Worm (Caenorhabditis elegans) whole organism, L3 larva: ENCODE measurements around the gene cpna-4.

Experiments
- R02D3.7 ChIP-seq: fragments of 150-350 bp; optimal IDR thresholded peaks from 2 replicates; lab custom pipeline; 2014; ENCODE audit warnings: missing biosample characterization, missing genetic modification characterization
- ZK546.5 ChIP-seq: sonication (generic microtip); optimal IDR thresholded peaks from 2 replicates; lab custom pipeline; 2017; ENCODE audit warnings: missing biosample characterization, missing genetic modification characterization
- aly-2 ChIP-seq: fragments of 150-350 bp; optimal IDR thresholded peaks from 2 replicates; lab custom pipeline; 2014; ENCODE audit warnings: missing biosample characterization, missing genetic modification characterization
- ama-1 ChIP-seq: fragments of 150-350 bp; optimal IDR thresholded peaks from 2 replicates; lab custom pipeline; 2018
- ceh-16 ChIP-seq: sonication (generic microtip); optimal IDR thresholded peaks from 2 replicates; lab custom pipeline; 2017; ENCODE audit warnings: missing biosample characterization, missing genetic modification characterization
- ceh-28 ChIP-seq: fragments of 150-350 bp; optimal IDR thresholded peaks from 2 replicates; lab custom pipeline; 2014; ENCODE audit warnings: missing biosample characterization, missing genetic modification reagents, missing genetic modification characterization
- ceh-82 ChIP-seq: fragments of 150-350 bp; optimal IDR thresholded peaks from 2 replicates; lab custom pipeline; 2014; ENCODE audit warnings: missing biosample characterization, missing genetic modification characterization
- ceh-9 ChIP-seq: sonication (generic microtip); optimal IDR thresholded peaks from 2 replicates; lab custom pipeline; 2018; ENCODE audit warnings: missing biosample characterization, missing genetic modification characterization
- daf-12 ChIP-seq: fragments of 150-350 bp; optimal IDR thresholded peaks from 2 replicates; lab custom pipeline; 2014; ENCODE audit warnings: missing biosample characterization, missing genetic modification reagents, missing genetic modification characterization
- egl-27 ChIP-seq: sonication (generic microtip); optimal IDR thresholded peaks from 4 replicates; lab custom pipeline; 2017; ENCODE audit warnings: missing biosample characterization, missing genetic modification reagents, missing genetic modification characterization
- elt-1 ChIP-seq: fragments of 150-350 bp; optimal IDR thresholded peaks from 2 replicates; lab custom pipeline; 2014; ENCODE audit warnings: missing biosample characterization, missing genetic modification characterization
- elt-2 ChIP-seq: sonication (generic microtip); optimal IDR thresholded peaks from 2 replicates; lab custom pipeline; 2016; ENCODE audit warnings: missing genetic modification reagents, mild to moderate bottlenecking, missing genetic modification characterization, missing compliant biosample characterization
- elt-3 ChIP-seq, 3 experiments: fragments of 150-350 bp in 1 of 3; sonication (generic microtip) in 2 of 3; optimal IDR thresholded peaks; 2 replicates in 2 of 3; 4 replicates in 1 of 3; lab custom pipeline; 2014 to 2017; ENCODE audit warnings: missing biosample characterization in 3 of 3, missing genetic modification characterization in 3 of 3
- eor-1 ChIP-seq, 2 experiments: fragments of 150-350 bp; optimal IDR thresholded peaks; 2 replicates each; lab custom pipeline; 2014 to 2018; ENCODE audit warnings: missing biosample characterization in 2 of 2, missing genetic modification characterization in 2 of 2
- fkh-10 ChIP-seq: sonication (generic microtip); optimal IDR thresholded peaks from 2 replicates; lab custom pipeline; 2017; ENCODE audit warnings: missing biosample characterization, missing genetic modification reagents, missing genetic modification characterization
- fkh-2 ChIP-seq: fragments of 150-350 bp; optimal IDR thresholded peaks from 2 replicates; lab custom pipeline; 2014; ENCODE audit warnings: missing biosample characterization, missing genetic modification reagents, missing genetic modification characterization
- fos-1 ChIP-seq: fragments of 150-350 bp; optimal IDR thresholded peaks from 2 replicates; lab custom pipeline; 2014; ENCODE audit warnings: missing biosample characterization, missing genetic modification characterization
- hmg-11 ChIP-seq: sonication (generic microtip); optimal IDR thresholded peaks from 2 replicates; lab custom pipeline; 2016; ENCODE audit warnings: missing genetic modification characterization, missing compliant biosample characterization
- jun-1 ChIP-seq: fragments of 150-350 bp; optimal IDR thresholded peaks from 2 replicates; lab custom pipeline; 2014; ENCODE audit warnings: missing biosample characterization, missing genetic modification reagents, missing genetic modification characterization
- lin-15B ChIP-seq: fragments of 150-350 bp; optimal IDR thresholded peaks from 2 replicates; lab custom pipeline; 2014; ENCODE audit warnings: missing biosample characterization, missing genetic modification characterization
- lsy-12 ChIP-seq: sonication (generic microtip); optimal IDR thresholded peaks from 2 replicates; lab custom pipeline; 2016; ENCODE audit warnings: mild to moderate bottlenecking, missing genetic modification characterization, missing compliant biosample characterization
- mdl-1 ChIP-seq: fragments of 150-350 bp; optimal IDR thresholded peaks from 2 replicates; lab custom pipeline; 2014; ENCODE audit warnings: missing biosample characterization, missing genetic modification characterization
- mml-1 ChIP-seq: fragments of 150-350 bp; sonication (generic microtip); optimal IDR thresholded peaks from 3 replicates; lab custom pipeline; 2014; ENCODE audit warnings: missing biosample characterization, missing genetic modification characterization
- nfya-1 ChIP-seq: sonication (generic microtip); optimal IDR thresholded peaks from 2 replicates; lab custom pipeline; 2017; ENCODE audit warnings: missing genetic modification characterization, mild to moderate bottlenecking, missing compliant biosample characterization, antibody characterized with exemption, moderate library complexity; ENCODE audit not compliant: insufficient read depth
- nhr-11 ChIP-seq: fragments of 150-350 bp; optimal IDR thresholded peaks from 2 replicates; lab custom pipeline; 2014; ENCODE audit warnings: missing biosample characterization, missing genetic modification characterization
- nhr-12 ChIP-seq: fragments of 150-350 bp; optimal IDR thresholded peaks from 2 replicates; lab custom pipeline; 2014; ENCODE audit warnings: missing biosample characterization, missing genetic modification characterization
- nhr-23 ChIP-seq: fragments of 150-350 bp; optimal IDR thresholded peaks from 2 replicates; lab custom pipeline; 2014; ENCODE audit warnings: missing biosample characterization, missing genetic modification reagents, missing genetic modification characterization
- nhr-237 ChIP-seq: fragments of 150-350 bp; optimal IDR thresholded peaks from 2 replicates; lab custom pipeline; 2014; ENCODE audit warnings: missing biosample characterization, missing genetic modification characterization
- nhr-25 ChIP-seq: sonication (generic microtip); optimal IDR thresholded peaks from 2 replicates; lab custom pipeline; 2017; ENCODE audit warnings: missing biosample characterization, missing genetic modification characterization
- nhr-28 ChIP-seq: fragments of 150-350 bp; optimal IDR thresholded peaks from 2 replicates; lab custom pipeline; 2014; ENCODE audit warnings: missing biosample characterization, missing genetic modification characterization
- nhr-43 ChIP-seq: sonication (generic microtip); optimal IDR thresholded peaks from 2 replicates; lab custom pipeline; 2016; ENCODE audit warnings: mild to moderate bottlenecking, missing genetic modification characterization, missing compliant biosample characterization; ENCODE audit not compliant: poor library complexity, severe bottlenecking
- nhr-67 ChIP-seq: fragments of 150-350 bp; optimal IDR thresholded peaks from 2 replicates; lab custom pipeline; 2014; ENCODE audit warnings: missing biosample characterization, missing genetic modification characterization
- nhr-76 ChIP-seq: fragments of 150-350 bp; sonication (generic microtip); optimal IDR thresholded peaks from 5 replicates; lab custom pipeline; 2014; ENCODE audit warnings: missing biosample characterization, missing genetic modification characterization
- nhr-77 ChIP-seq: fragments of 150-350 bp; optimal IDR thresholded peaks from 2 replicates; lab custom pipeline; 2014; ENCODE audit warnings: missing biosample characterization, missing genetic modification characterization
- pha-4 ChIP-seq: fragments of 150-350 bp; optimal IDR thresholded peaks from 2 replicates; lab custom pipeline; 2014; ENCODE audit warnings: missing biosample characterization, missing genetic modification reagents, missing genetic modification characterization
- pqm-1 ChIP-seq: fragments of 150-350 bp; optimal IDR thresholded peaks from 2 replicates; lab custom pipeline; 2017; ENCODE audit warnings: missing biosample characterization, missing genetic modification characterization, inconsistent platforms
- sea-2 ChIP-seq: fragments of 150-350 bp; sonication (generic microtip); optimal IDR thresholded peaks from 4 replicates; lab custom pipeline; 2014; ENCODE audit warnings: missing biosample characterization, missing genetic modification reagents, missing genetic modification characterization
- snpc-4 ChIP-seq: fragments of 150-350 bp; optimal IDR thresholded peaks from 2 replicates; lab custom pipeline; 2014; ENCODE audit warnings: missing biosample characterization, missing genetic modification characterization
- tbx-2 ChIP-seq: sonication (generic microtip); optimal IDR thresholded peaks from 2 replicates; lab custom pipeline; 2016; ENCODE audit warnings: mild to moderate bottlenecking, missing genetic modification characterization, missing compliant biosample characterization
- unc-39 ChIP-seq: sonication (generic microtip); optimal IDR thresholded peaks from 4 replicates; lab custom pipeline; 2017; ENCODE audit warnings: missing biosample characterization, missing genetic modification characterization
- zag-1 ChIP-seq: fragments of 150-350 bp; optimal IDR thresholded peaks from 2 replicates; lab custom pipeline; 2014; ENCODE audit warnings: missing biosample characterization, missing genetic modification characterization
- ztf-11 ChIP-seq: fragments of 150-350 bp; optimal IDR thresholded peaks from 2 replicates; lab custom pipeline; 2014; ENCODE audit warnings: missing biosample characterization, missing genetic modification characterization
- ztf-4 ChIP-seq: fragments of 150-350 bp; optimal IDR thresholded peaks from 2 replicates; lab custom pipeline; 2014; ENCODE audit warnings: missing biosample characterization, missing genetic modification characterization

Gene cpna-4

DNA sequence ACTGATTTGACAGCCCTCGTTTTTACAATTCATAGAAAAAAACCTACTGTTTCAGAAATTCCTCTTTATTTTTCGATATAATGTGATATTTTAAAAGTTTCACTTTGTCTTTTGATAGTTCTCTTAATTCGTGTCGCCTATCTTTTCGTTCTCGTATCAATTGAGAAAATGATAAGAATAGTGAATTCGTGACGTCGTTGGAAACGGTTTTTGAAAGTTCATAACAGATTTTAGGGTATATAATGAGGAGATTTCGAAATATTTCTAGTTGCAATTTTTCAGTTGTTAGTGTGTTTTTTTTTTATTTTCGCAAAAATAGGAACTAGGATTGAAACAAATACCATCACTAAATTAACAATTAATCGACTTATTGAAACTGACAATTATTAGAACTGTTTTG, 30.2 kb downstream of the cpna-4 start:
- TF ChIP-seq elt-2, result peak; percentile 14
- no peak for TF ChIP-seq eor-1 (tag; optimal IDR thresholded peaks at IDR 0.05; lab: Kevin White, UChicago)
- TF ChIP-seq ztf-11 (tag; lab: Kevin White, UChicago), result no peak
- no peak for TF ChIP-seq nhr-67 (tag; lab: Kevin White, UChicago)
- no peak for TF ChIP-seq snpc-4 (tag; lab: Kevin White, UChicago)
- TF ChIP-seq hmg-11 (tag; lab: Kevin White, UChicago), result no peak
- TF ChIP-seq pha-4, result no peak
- TF ChIP-seq elt-1, result no peak

DNA sequence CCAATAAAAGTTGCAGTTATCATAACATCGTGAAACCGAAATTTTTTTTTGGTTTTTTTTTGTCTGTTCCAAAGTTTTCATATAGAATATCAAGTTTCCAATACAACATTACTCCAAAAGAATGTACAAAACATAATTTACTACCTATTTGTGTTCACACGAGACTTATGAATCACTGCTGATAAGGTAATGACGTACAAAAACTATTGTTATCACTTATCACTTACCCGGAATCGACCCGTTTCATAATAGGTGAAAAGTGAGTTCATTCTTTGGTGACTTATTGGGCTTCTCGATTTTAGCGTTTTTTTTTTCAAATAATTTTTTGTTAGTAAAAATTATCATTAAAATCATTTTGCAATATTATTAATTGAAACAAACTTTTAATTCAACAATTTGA, 31.8 kb downstream of the cpna-4 start:
- TF ChIP-seq jun-1 (tag; lab: Kevin White, UChicago) (peak; percentile 36), unc-39 (tag; lab: Kevin White, UChicago) (no peak), nhr-28 (tag; lab: Kevin White, UChicago) (no peak), pqm-1 (peak; percentile 87), elt-2 (peak; percentile 83), elt-1 (no peak), mdl-1 (peak; percentile 16)

DNA sequence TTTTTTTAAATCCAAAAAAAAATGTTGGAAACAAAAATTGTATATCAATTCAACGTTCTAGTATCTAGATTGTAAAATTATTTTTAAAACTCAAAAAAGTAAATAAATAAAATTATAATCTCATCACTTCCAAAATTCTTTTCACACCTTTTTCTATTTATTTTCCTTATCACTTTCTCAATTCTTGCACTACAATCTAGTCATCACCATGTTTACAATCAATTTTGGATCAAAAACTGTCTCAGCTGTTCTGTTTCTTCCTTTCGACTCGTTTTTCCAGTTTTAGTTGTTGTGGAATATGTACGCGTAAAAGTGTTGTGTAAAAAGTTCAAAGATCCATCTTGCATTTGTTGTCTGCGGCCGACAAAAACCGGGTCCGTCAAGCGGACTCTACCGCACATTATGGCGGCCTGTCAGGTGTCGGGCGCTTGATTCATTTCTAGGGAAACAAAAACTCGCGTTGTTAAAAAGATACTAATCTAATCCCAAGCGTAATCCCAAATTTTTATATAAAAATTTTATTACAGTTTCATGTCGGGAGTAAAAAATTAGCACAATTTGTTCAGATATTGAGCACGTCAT, 33.3 kb downstream of the cpna-4 start:
- no peak for TF ChIP-seq nhr-67 (tag; lab: Kevin White, UChicago)
- no peak for TF ChIP-seq egl-27 (tag; lab: Kevin White, UChicago)
- peak; percentile 35 for TF ChIP-seq elt-2
- TF ChIP-seq snpc-4 (tag; lab: Kevin White, UChicago), result peak; percentile 75
- TF ChIP-seq, all 47 proteins: peak for 2

DNA sequence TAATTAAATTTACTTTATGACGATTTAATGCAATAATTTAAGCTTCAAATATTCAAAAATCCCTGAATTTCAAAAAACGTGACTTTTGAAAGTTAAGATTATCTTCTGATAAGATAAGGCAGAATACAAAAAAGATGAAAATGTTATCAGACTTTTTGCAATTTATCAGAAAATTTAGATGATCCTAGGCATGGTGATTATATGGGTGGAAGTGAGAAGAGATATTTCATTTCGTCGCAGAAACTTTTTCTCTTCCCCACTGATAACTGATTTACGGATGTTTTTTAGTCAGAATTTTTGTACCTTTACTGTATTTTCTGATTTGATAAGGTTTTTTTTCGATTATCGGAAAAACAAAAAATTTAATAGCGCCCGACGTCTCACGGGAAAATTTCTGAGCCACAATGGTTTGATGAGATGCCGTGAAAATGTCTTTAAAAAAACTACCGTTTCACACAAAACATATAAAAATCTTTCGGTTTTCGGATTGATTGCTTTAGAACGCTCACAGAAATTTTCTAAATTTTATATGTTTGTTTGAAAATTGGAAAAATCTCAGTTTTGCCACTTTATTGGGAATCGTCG, 34.0 kb downstream of the cpna-4 start:
- TF ChIP-seq fos-1 (tag; lab: Kevin White, UChicago), result no peak
- peak in 1 of 3 experiments; percentile 39 for TF ChIP-seq elt-3 (tag; optimal IDR thresholded peaks at IDR 0.05; lab: Kevin White, UChicago)
- TF ChIP-seq elt-2, result peak; percentile 67
- TF ChIP-seq R02D3.7, result no peak
- TF ChIP-seq, all 47 proteins: peak for 2

DNA sequence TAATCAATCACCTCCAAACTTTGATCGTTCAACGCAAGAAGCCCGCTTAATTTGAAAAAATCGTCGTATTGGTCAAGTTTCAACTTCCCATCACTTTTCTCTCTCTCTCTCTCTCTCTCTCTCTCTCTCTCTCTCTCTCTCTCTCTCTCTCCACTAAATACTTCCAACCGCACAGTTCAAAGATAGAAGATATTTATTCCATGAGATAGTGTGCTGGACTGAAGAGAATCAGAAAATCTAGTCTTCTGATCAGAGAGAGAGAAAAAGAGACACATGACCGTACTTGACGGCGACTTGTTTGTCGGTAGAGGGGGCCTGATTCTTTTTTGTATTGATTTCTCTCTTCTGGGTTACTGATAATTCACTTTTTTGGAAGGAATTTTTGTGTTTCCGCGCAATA, 37.3 kb downstream of the cpna-4 start:
- TF ChIP-seq nhr-11 (tag; lab: Kevin White, UChicago) (no peak), pqm-1 (no peak), elt-3 (tag; optimal IDR thresholded peaks at IDR 0.05; lab: Kevin White, UChicago) (peak in 1 of 3 experiments; percentile 75), mml-1 (tag; lab: Kevin White, UChicago) (no peak), nhr-43 (peak; percentile 85), pha-4 (no peak), ama-1 (lab: Kevin White, UChicago) (no peak), nhr-77 (no peak), ceh-9 (tag; lab: Kevin White, UChicago) (no peak), nhr-76 (tag; lab: Kevin White, UChicago) (no peak), daf-12 (tag; lab: Kevin White, UChicago) (no peak), egl-27 (tag; lab: Kevin White, UChicago) (no peak), unc-39 (tag; lab: Kevin White, UChicago) (no peak), ceh-82 (tag; lab: Kevin White, UChicago) (no peak), ceh-28 (tag; lab: Kevin White, UChicago) (peak; percentile 16), mdl-1 (no peak), fkh-2 (tag; lab: Kevin White, UChicago) (no peak), nhr-12 (tag; lab: Kevin White, UChicago) (no peak), fos-1 (tag; lab: Kevin White, UChicago) (no peak), lin-15B (tag; lab: Kevin White, UChicago) (no peak), lsy-12 (tag; lab: Kevin White, UChicago) (no peak), ZK546.5 (tag; lab: Kevin White, UChicago) (no peak), snpc-4 (tag; lab: Kevin White, UChicago) (no peak), fkh-10 (no peak), hmg-11 (tag; lab: Kevin White, UChicago) (no peak), nhr-237 (tag; lab: Kevin White, UChicago) (no peak), eor-1 (tag; optimal IDR thresholded peaks at IDR 0.05; lab: Kevin White, UChicago) (no peak), elt-1 (no peak), jun-1 (tag; lab: Kevin White, UChicago) (no peak), nhr-25 (peak; percentile 80), nhr-23 (tag; lab: Kevin White, UChicago) (peak; percentile 84), sea-2 (no peak), aly-2 (tag; lab: Kevin White, UChicago) (no peak), ztf-4 (tag; lab: Kevin White, UChicago) (no peak), ceh-16 (tag; lab: Kevin White, UChicago) (no peak), nfya-1 (tag; lab: Kevin White, UChicago) (peak; percentile 44), R02D3.7 (peak; percentile 9), tbx-2 (tag; lab: Kevin White, UChicago) (peak; percentile 27), zag-1 (tag; lab: Kevin White, UChicago) (no peak), elt-2 (no peak)
